Worm (Caenorhabditis elegans) whole organism, L2 larva: ENCODE measurements around the gene F43G6.7.

Experiments used
- C34F6.9 ChIP-seq: fragments of 150-350 bp; optimal IDR thresholded peaks from 2 replicates; lab custom pipeline; 2014; ENCODE audit warnings: missing biosample characterization, missing genetic modification characterization
- F13H6.1 ChIP-seq: sonication (generic microtip); optimal IDR thresholded peaks from 2 replicates; lab custom pipeline; 2016; ENCODE audit warnings: missing genetic modification characterization, missing compliant biosample characterization
- ama-1 ChIP-seq: fragments of 150-350 bp; optimal IDR thresholded peaks from 2 replicates; lab custom pipeline; 2018; ENCODE audit warnings: inconsistent platforms
- blmp-1 ChIP-seq: sonication (generic microtip); optimal IDR thresholded peaks from 2 replicates; lab custom pipeline; 2017; ENCODE audit warnings: missing genetic modification characterization, mild to moderate bottlenecking, missing compliant biosample characterization, antibody characterized with exemption, moderate library complexity; ENCODE audit not compliant: insufficient read depth
- ceh-16 ChIP-seq: fragments of 150-350 bp; optimal IDR thresholded peaks from 2 replicates; lab custom pipeline; 2014; ENCODE audit warnings: missing biosample characterization, missing genetic modification characterization
- ceh-82 ChIP-seq: fragments of 150-350 bp; optimal IDR thresholded peaks from 2 replicates; lab custom pipeline; 2014; ENCODE audit warnings: missing biosample characterization, missing genetic modification characterization
- dmd-4 ChIP-seq: sonication (generic microtip); optimal IDR thresholded peaks from 2 replicates; lab custom pipeline; 2017; ENCODE audit warnings: missing biosample characterization, missing genetic modification characterization
- egl-27 ChIP-seq: sonication (generic microtip); optimal IDR thresholded peaks from 3 replicates; lab custom pipeline; 2017; ENCODE audit warnings: missing biosample characterization, missing genetic modification reagents, missing genetic modification characterization
- elt-1 ChIP-seq: fragments of 150-350 bp; optimal IDR thresholded peaks from 2 replicates; lab custom pipeline; 2014; ENCODE audit warnings: missing biosample characterization, missing genetic modification characterization
- elt-3 ChIP-seq: sonication (generic microtip); optimal IDR thresholded peaks from 2 replicates; lab custom pipeline; 2017; ENCODE audit warnings: missing biosample characterization, missing genetic modification characterization
- fos-1 ChIP-seq: fragments of 150-350 bp; optimal IDR thresholded peaks from 2 replicates; lab custom pipeline; 2014; ENCODE audit warnings: missing biosample characterization, missing genetic modification characterization
- gmeb-1 ChIP-seq: fragments of 150-350 bp; optimal IDR thresholded peaks from 2 replicates; lab custom pipeline; 2014; ENCODE audit warnings: missing biosample characterization, missing genetic modification characterization
- lin-11 ChIP-seq: fragments of 150-350 bp; sonication (generic microtip); optimal IDR thresholded peaks from 2 replicates; lab custom pipeline; 2014; ENCODE audit warnings: missing biosample characterization, missing genetic modification characterization, inconsistent platforms, mixed read lengths
- lin-13 ChIP-seq: fragments of 150-350 bp; optimal IDR thresholded peaks from 2 replicates; lab custom pipeline; 2014; ENCODE audit warnings: missing biosample characterization, missing genetic modification reagents, missing genetic modification characterization
- lin-39 ChIP-seq: fragments of 150-350 bp; optimal IDR thresholded peaks from 2 replicates; lab custom pipeline; 2014; ENCODE audit warnings: missing biosample characterization, missing genetic modification reagents, missing genetic modification characterization
- lsy-2 ChIP-seq, 2 experiments: fragments of 150-350 bp in 1 of 2; sonication (generic microtip) in 1 of 2; optimal IDR thresholded peaks; 2 replicates each; lab custom pipeline; 2014 to 2017; ENCODE audit warnings: missing biosample characterization in 2 of 2, missing genetic modification characterization in 2 of 2
- mbf-1 ChIP-seq: sonication (generic microtip); optimal IDR thresholded peaks from 2 replicates; lab custom pipeline; 2017; ENCODE audit warnings: missing biosample characterization, missing genetic modification characterization
- mdl-1 ChIP-seq, 2 experiments: fragments of 150-350 bp in 1 of 2; sonication (generic microtip) in 1 of 2; optimal IDR thresholded peaks; 2 replicates each; lab custom pipeline; 2017; ENCODE audit warnings: missing biosample characterization in 2 of 2, missing genetic modification characterization in 2 of 2
- nhr-10 ChIP-seq: sonication (generic microtip); optimal IDR thresholded peaks from 2 replicates; lab custom pipeline; 2017; ENCODE audit warnings: missing biosample characterization, missing genetic modification characterization
- nhr-11 ChIP-seq: fragments of 150-350 bp; optimal IDR thresholded peaks from 2 replicates; lab custom pipeline; 2014; ENCODE audit warnings: missing biosample characterization, missing genetic modification characterization
- nhr-12 ChIP-seq: fragments of 150-350 bp; optimal IDR thresholded peaks from 2 replicates; lab custom pipeline; 2014; ENCODE audit warnings: missing biosample characterization, missing genetic modification characterization
- nhr-129 ChIP-seq: fragments of 150-350 bp; optimal IDR thresholded peaks from 2 replicates; lab custom pipeline; 2014; ENCODE audit warnings: missing biosample characterization, missing genetic modification characterization
- nhr-21 ChIP-seq: fragments of 150-350 bp; optimal IDR thresholded peaks from 2 replicates; lab custom pipeline; 2014; ENCODE audit warnings: missing biosample characterization, missing genetic modification characterization
- nhr-23 ChIP-seq: fragments of 150-350 bp; optimal IDR thresholded peaks from 2 replicates; lab custom pipeline; 2014; ENCODE audit warnings: missing biosample characterization, missing genetic modification reagents, missing genetic modification characterization
- nhr-6 ChIP-seq: fragments of 150-350 bp; optimal IDR thresholded peaks from 2 replicates; lab custom pipeline; 2014; ENCODE audit warnings: missing biosample characterization, missing genetic modification characterization
- nhr-77 ChIP-seq: fragments of 150-350 bp; optimal IDR thresholded peaks from 2 replicates; lab custom pipeline; 2014; ENCODE audit warnings: missing biosample characterization, missing genetic modification characterization
- peb-1 ChIP-seq: fragments of 150-350 bp; optimal IDR thresholded peaks from 2 replicates; lab custom pipeline; 2014; ENCODE audit warnings: missing biosample characterization, missing genetic modification characterization
- sem-4 ChIP-seq: fragments of 150-350 bp; optimal IDR thresholded peaks from 2 replicates; lab custom pipeline; 2014; ENCODE audit warnings: missing biosample characterization, missing genetic modification reagents, missing genetic modification characterization
- skn-1 ChIP-seq: sonication (generic microtip); optimal IDR thresholded peaks from 2 replicates; lab custom pipeline; 2017; ENCODE audit warnings: missing biosample characterization, missing genetic modification characterization
- sma-3 ChIP-seq: sonication (generic microtip); optimal IDR thresholded peaks from 2 replicates; lab custom pipeline; 2016; ENCODE audit warnings: missing genetic modification reagents, missing genetic modification characterization, missing compliant biosample characterization
- sma-9 ChIP-seq, 2 experiments: fragments of 150-350 bp in 1 of 2; sonication (generic microtip) in 1 of 2; optimal IDR thresholded peaks; 2 replicates each; lab custom pipeline; 2014 to 2016; ENCODE audit warnings: missing genetic modification characterization in 2 of 2, mild to moderate bottlenecking in 1 of 2, missing biosample characterization in 1 of 2, missing compliant biosample characterization in 1 of 2, missing genetic modification reagents in 1 of 2, moderate library complexity in 1 of 2
- snpc-4 ChIP-seq: fragments of 150-350 bp; optimal IDR thresholded peaks from 2 replicates; lab custom pipeline; 2014; ENCODE audit warnings: missing biosample characterization, missing genetic modification characterization
- unc-39 ChIP-seq: fragments of 150-350 bp; optimal IDR thresholded peaks from 2 replicates; lab custom pipeline; 2014; ENCODE audit warnings: missing biosample characterization, missing genetic modification characterization
- unc-62 ChIP-seq: fragments of 150-350 bp; optimal IDR thresholded peaks from 2 replicates; lab custom pipeline; 2014; ENCODE audit warnings: missing biosample characterization, missing genetic modification reagents, missing genetic modification characterization
- zag-1 ChIP-seq: fragments of 150-350 bp; optimal IDR thresholded peaks from 2 replicates; lab custom pipeline; 2014; ENCODE audit warnings: missing biosample characterization, missing genetic modification characterization
- ztf-4 ChIP-seq: fragments of 150-350 bp; optimal IDR thresholded peaks from 2 replicates; lab custom pipeline; 2014; ENCODE audit warnings: missing biosample characterization, missing genetic modification characterization

The F43G6.7 gene

DNA sequence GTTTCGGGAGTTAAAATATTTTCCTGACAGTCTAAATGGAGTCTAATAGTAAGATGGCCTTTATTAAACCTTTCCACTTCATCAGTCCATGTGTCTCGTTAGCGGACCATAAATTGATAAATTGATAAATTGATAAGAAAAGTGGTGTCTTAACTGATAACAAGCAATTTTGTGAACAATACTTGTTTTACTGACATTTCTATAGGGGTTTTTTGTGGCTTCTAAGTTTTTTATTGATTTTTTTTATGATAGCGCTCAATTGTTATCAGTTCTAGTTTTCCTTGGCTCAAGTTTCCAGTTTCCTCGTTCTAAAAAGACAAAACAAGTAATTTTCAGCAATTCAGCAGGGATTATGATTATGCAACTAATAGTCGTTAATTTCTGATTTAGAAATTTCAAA is 8.1 kb upstream of the F43G6.7 start, which contains the start of gene F43G6.17:
F43G6.17 (plus strand) TSS at position 301 of the 400 bp plus-strand sequence.
- TF ChIP-seq lsy-2 (tag; optimal IDR thresholded peaks at IDR 0.05; lab: Kevin White, UChicago) = no peak
- TF ChIP-seq lin-39 = no peak
- TF ChIP-seq gmeb-1 (tag; lab: Kevin White, UChicago) = no peak
- TF ChIP-seq lin-13 (GFP tag; lab: Kevin White, UChicago) = no peak
- no peak for TF ChIP-seq elt-3 (tag; lab: Kevin White, UChicago)
- TF ChIP-seq nhr-11 (tag; lab: Kevin White, UChicago) = no peak
- TF ChIP-seq unc-39 (tag; lab: Kevin White, UChicago) = no peak
- no peak for TF ChIP-seq lin-11 (tag; lab: Kevin White, UChicago)
- TF ChIP-seq ceh-82 (tag; lab: Kevin White, UChicago) = no peak
- TF ChIP-seq peb-1 (tag; lab: Kevin White, UChicago) = no peak
- TF ChIP-seq nhr-6 = no peak
- no peak for TF ChIP-seq ztf-4 (tag; lab: Kevin White, UChicago)
- TF ChIP-seq sma-9 (GFP tag; optimal IDR thresholded peaks at IDR 0.05; lab: Kevin White, UChicago) = no peak
- no peak for TF ChIP-seq sma-9 (tag; optimal IDR thresholded peaks at IDR 0.05; lab: Kevin White, UChicago)
- TF ChIP-seq blmp-1 (tag; lab: Kevin White, UChicago) = no peak
- no peak for TF ChIP-seq fos-1
- no peak for TF ChIP-seq ama-1 (lab: Kevin White, UChicago)
- no peak for TF ChIP-seq nhr-23 (tag; lab: Kevin White, UChicago)
- no peak for TF ChIP-seq dmd-4 (tag; lab: Kevin White, UChicago)
- TF ChIP-seq, all 48 proteins: peak for 0

DNA sequence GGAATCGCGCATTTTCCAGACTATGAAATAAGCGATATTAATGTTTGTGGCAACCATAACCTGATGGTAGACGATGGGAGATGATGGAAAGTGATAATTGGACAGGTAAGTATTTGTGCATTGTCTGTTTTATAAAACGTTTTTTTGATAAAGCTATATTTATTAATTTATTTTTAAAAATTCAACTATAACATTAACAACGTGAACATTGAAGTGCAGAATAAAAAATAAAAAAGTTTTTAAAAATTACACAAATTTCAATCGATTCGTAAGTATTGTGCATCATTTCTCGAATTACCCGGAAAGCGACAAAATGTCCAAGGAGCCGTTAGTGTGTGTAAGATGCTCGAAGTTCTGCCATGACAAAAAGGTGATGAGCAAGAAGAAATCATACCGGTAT is 4.3 kb upstream of the F43G6.7 start, which contains the start of gene jmjd-1.1:
jmjd-1.1 (plus strand) TSS at position 301 of the 400 bp plus-strand sequence.
- TF ChIP-seq lin-13 (GFP tag; lab: Kevin White, UChicago) = no peak
- no peak for TF ChIP-seq snpc-4
- no peak for TF ChIP-seq skn-1
- TF ChIP-seq dmd-4 (tag; lab: Kevin White, UChicago) = no peak
- TF ChIP-seq sma-3 (GFP tag; lab: Kevin White, UChicago) = no peak
- no peak for TF ChIP-seq lin-11 (tag; lab: Kevin White, UChicago)
- no peak for TF ChIP-seq lin-39
- no peak for TF ChIP-seq elt-3 (tag; lab: Kevin White, UChicago)
- no peak for TF ChIP-seq zag-1 (tag; lab: Kevin White, UChicago)
- TF ChIP-seq unc-62 (GFP tag; lab: Kevin White, UChicago) = no peak
- TF ChIP-seq ceh-82 (tag; lab: Kevin White, UChicago) = no peak
- no peak for TF ChIP-seq elt-1
- TF ChIP-seq, all 48 proteins: peak for 0

DNA sequence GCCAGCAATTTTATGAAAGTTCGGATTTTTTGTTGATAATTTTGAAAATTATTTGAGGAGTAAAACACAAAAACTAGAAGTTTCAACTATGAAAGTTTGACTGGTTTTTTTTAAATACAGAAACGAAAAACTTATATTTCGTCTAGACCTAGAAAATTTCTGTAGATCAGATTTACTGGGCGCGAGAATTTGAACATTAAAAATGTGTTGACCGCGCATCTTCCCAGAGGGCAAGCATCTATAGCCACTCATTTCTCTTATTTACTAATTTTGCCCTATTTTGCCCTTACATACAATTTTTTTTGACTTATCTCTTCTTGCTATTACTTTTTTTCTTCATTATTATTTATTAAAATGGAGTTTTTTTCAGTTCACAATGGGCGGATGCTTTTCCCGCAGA is 1.6 kb upstream of the F43G6.7 start, which contains the start of gene F43G6.10:
F43G6.10 (plus strand) TSS at position 371 of the 400 bp plus-strand sequence.
- TF ChIP-seq egl-27 (tag; lab: Kevin White, UChicago) = no peak
- no peak for TF ChIP-seq F13H6.1 (tag; lab: Kevin White, UChicago)
- no peak for TF ChIP-seq lin-13 (GFP tag; lab: Kevin White, UChicago)
- no peak for TF ChIP-seq skn-1
- no peak for TF ChIP-seq sem-4 (tag; lab: Kevin White, UChicago)
- no peak for TF ChIP-seq nhr-77
- TF ChIP-seq elt-1 = no peak
- TF ChIP-seq dmd-4 (tag; lab: Kevin White, UChicago) = no peak
- TF ChIP-seq fos-1 = no peak
- no peak for TF ChIP-seq sma-3 (GFP tag; lab: Kevin White, UChicago)
- TF ChIP-seq nhr-21 (tag; lab: Kevin White, UChicago) = no peak
- TF ChIP-seq lin-39 = no peak
- TF ChIP-seq nhr-6 = no peak
- TF ChIP-seq mdl-1 (tag; optimal IDR thresholded peaks at IDR 0.05; lab: Kevin White, UChicago) = no peak
- TF ChIP-seq lin-11 (tag; lab: Kevin White, UChicago) = no peak
- TF ChIP-seq C34F6.9 (tag; lab: Kevin White, UChicago) = no peak

DNA sequence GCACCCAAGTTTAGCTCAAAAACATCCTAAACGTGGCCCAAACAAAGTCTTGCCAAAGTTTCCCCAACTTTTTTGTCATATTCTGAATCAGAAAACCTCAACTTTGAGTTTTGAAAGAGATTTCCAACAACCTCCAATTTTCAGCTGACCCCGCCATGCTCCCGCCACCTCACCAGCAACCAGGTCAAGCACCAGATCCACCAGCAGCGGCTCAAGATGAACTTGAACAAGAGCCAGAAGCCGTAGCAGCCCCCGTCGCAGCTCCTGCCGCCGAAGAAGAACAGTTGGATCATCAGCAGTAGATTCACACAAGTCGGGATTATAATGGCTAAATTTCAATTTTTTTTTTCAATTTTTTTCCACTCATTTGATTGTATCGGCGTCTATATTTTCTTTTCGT is 651 bp downstream of the F43G6.7 start:
- TF ChIP-seq nhr-12 (tag; lab: Kevin White, UChicago) = no peak
- TF ChIP-seq nhr-129 (tag; lab: Kevin White, UChicago) = no peak
- no peak for TF ChIP-seq blmp-1 (tag; lab: Kevin White, UChicago)
- no peak for TF ChIP-seq lin-13 (GFP tag; lab: Kevin White, UChicago)
- no peak for TF ChIP-seq lsy-2 (tag; optimal IDR thresholded peaks at IDR 0.05; lab: Kevin White, UChicago)
- no peak for TF ChIP-seq ceh-82 (tag; lab: Kevin White, UChicago)
- no peak for TF ChIP-seq gmeb-1 (tag; lab: Kevin White, UChicago)
- TF ChIP-seq ceh-16 (tag; lab: Kevin White, UChicago) = no peak
- TF ChIP-seq unc-39 (tag; lab: Kevin White, UChicago) = no peak
- no peak for TF ChIP-seq mbf-1 (tag; lab: Kevin White, UChicago)
- no peak for TF ChIP-seq nhr-10
- TF ChIP-seq F13H6.1 (tag; lab: Kevin White, UChicago) = no peak
